Fruit fly (Drosophila melanogaster) whole organism, embryonic: Measurements from ENCODE around the gene Phyhd1.
A peak's percentile ranks its signal among the peaks of the same experiment; 100 is the strongest.

Source experiments
- Atf6 ChIP-seq: fragments of 200-800 bp; sonication (Bioruptor generic); IDR thresholded peaks from 2 replicates; pipeline ENCODE4 v1.3.6; 2022; ENCODE audit warnings: missing biosample characterization, missing genetic modification characterization
- CG1024 ChIP-seq: fragments of 200-800 bp; sonication (Bioruptor generic); IDR thresholded peaks from 2 replicates; pipeline ENCODE4 v1.3.6; 2022; ENCODE audit warnings: missing biosample characterization, missing genetic modification characterization
- CG11695 ChIP-seq: fragments of 200-800 bp; sonication (Bioruptor generic); IDR thresholded peaks from 3 replicates; pipeline ENCODE4 v1.3.6; 2022; ENCODE audit warnings: missing biosample characterization, missing genetic modification characterization
- CG12236 ChIP-seq: fragments of 200-800 bp; sonication (Bioruptor generic); optimal IDR thresholded peaks from 2 replicates; lab custom pipeline; 2016; ENCODE audit warnings: missing biosample characterization, missing genetic modification characterization
- CG12299 ChIP-seq: fragments of 200-800 bp; sonication (Bioruptor generic); optimal IDR thresholded peaks from 2 replicates; lab custom pipeline; 2018; ENCODE audit warnings: missing biosample characterization, mild to moderate bottlenecking, missing genetic modification characterization
- CG13894 ChIP-seq: fragments of 200-800 bp; sonication (Bioruptor generic); optimal IDR thresholded peaks from 3 replicates; lab custom pipeline; 2018; ENCODE audit warnings: missing biosample characterization, mild to moderate bottlenecking, missing genetic modification characterization, moderate library complexity
- CG14965 ChIP-seq: fragments of 200-800 bp; sonication (Bioruptor generic); optimal IDR thresholded peaks from 2 replicates; lab custom pipeline; 2016; ENCODE audit warnings: missing biosample characterization, missing genetic modification characterization, borderline replicate concordance
- CG15073 ChIP-seq: fragments of 200-800 bp; sonication (Bioruptor generic); optimal IDR thresholded peaks from 2 replicates; lab custom pipeline; 2016; ENCODE audit warnings: missing biosample characterization, missing genetic modification characterization
- CG18599 ChIP-seq: fragments of 200-800 bp; sonication (Bioruptor generic); optimal IDR thresholded peaks from 3 replicates; lab custom pipeline; 2017; ENCODE audit warnings: missing biosample characterization, missing genetic modification characterization, mild to moderate bottlenecking, moderate library complexity, missing genetic modification reagents
- CG18764 ChIP-seq: fragments of 200-800 bp; sonication (Bioruptor generic); optimal IDR thresholded peaks from 3 replicates; lab custom pipeline; 2016; ENCODE audit warnings: missing biosample characterization, missing genetic modification characterization
- CG2129 ChIP-seq: fragments of 200-800 bp; sonication (Bioruptor generic); IDR thresholded peaks from 2 replicates; pipeline ENCODE4 v1.3.6; 2022; ENCODE audit warnings: missing biosample characterization, missing genetic modification characterization; ENCODE audit not compliant: partially characterized antibody
- CG2712 ChIP-seq: fragments of 200-800 bp; optimal IDR thresholded peaks from 3 replicates; lab custom pipeline; 2019; ENCODE audit warnings: missing biosample characterization, mild to moderate bottlenecking, missing genetic modification characterization, moderate library complexity
- CG3163 ChIP-seq: fragments of 200-800 bp; sonication (Bioruptor generic); optimal IDR thresholded peaks from 3 replicates; lab custom pipeline; 2016; ENCODE audit warnings: missing biosample characterization, missing genetic modification characterization
- CG32767 ChIP-seq: fragments of 200-800 bp; sonication (Bioruptor generic); IDR thresholded peaks from 2 replicates; pipeline ENCODE4 v1.3.6; 2022; ENCODE audit warnings: missing biosample characterization, missing genetic modification characterization
- CG4404 ChIP-seq: fragments of 200-800 bp; sonication (Bioruptor generic); IDR thresholded peaks from 2 replicates; pipeline ENCODE4 v1.3.6; 2022; ENCODE audit warnings: missing biosample characterization, missing genetic modification characterization
- CG4617 ChIP-seq: fragments of 200-800 bp; sonication (Bioruptor generic); optimal IDR thresholded peaks from 3 replicates; lab custom pipeline; 2016; ENCODE audit warnings: missing biosample characterization, missing genetic modification characterization, borderline replicate concordance
- CG4707 ChIP-seq: fragments of 200-800 bp; sonication (Bioruptor generic); optimal IDR thresholded peaks from 2 replicates; lab custom pipeline; 2018; ENCODE audit warnings: missing biosample characterization, mild to moderate bottlenecking, missing genetic modification characterization, moderate library complexity
- CG5953 ChIP-seq: fragments of 200-800 bp; sonication (Bioruptor generic); IDR thresholded peaks from 2 replicates; pipeline ENCODE4 v1.3.6; 2022; ENCODE audit warnings: missing biosample characterization, missing genetic modification characterization
- CG8089 ChIP-seq: fragments of 200-800 bp; sonication (Bioruptor generic); optimal IDR thresholded peaks from 3 replicates; lab custom pipeline; 2016; ENCODE audit warnings: missing biosample characterization, missing genetic modification characterization
- CG8359 ChIP-seq: fragments of 200-800 bp; sonication (Bioruptor generic); optimal IDR thresholded peaks from 2 replicates; lab custom pipeline; 2017; ENCODE audit warnings: missing biosample characterization, mild to moderate bottlenecking, missing genetic modification characterization, borderline replicate concordance
- CTCF ChIP-seq: fragments of 200-800 bp; sonication (Bioruptor generic); optimal IDR thresholded peaks from 2 replicates; lab custom pipeline; 2017; ENCODE audit warnings: missing biosample characterization, mild to moderate bottlenecking, missing genetic modification characterization, moderate library complexity
- Chrac-16 ChIP-seq: fragments of 200-800 bp; sonication (Bioruptor generic); optimal IDR thresholded peaks from 3 replicates; lab custom pipeline; 2016; ENCODE audit warnings: missing biosample characterization, missing genetic modification characterization
- D19A ChIP-seq: fragments of 200-800 bp; optimal IDR thresholded peaks from 3 replicates; lab custom pipeline; 2019; ENCODE audit warnings: missing biosample characterization, mild to moderate bottlenecking, missing genetic modification characterization, moderate library complexity
- D19B ChIP-seq: fragments of 200-800 bp; sonication (Bioruptor generic); optimal IDR thresholded peaks from 2 replicates; lab custom pipeline; 2017; ENCODE audit warnings: missing biosample characterization, mild to moderate bottlenecking, missing genetic modification characterization
- Dad ChIP-seq: fragments of 200-800 bp; sonication (Bioruptor generic); optimal IDR thresholded peaks from 3 replicates; lab custom pipeline; 2016; ENCODE audit warnings: missing biosample characterization, missing genetic modification characterization
- Dll ChIP-seq: fragments of 200-800 bp; sonication (Bioruptor generic); IDR thresholded peaks from 4 replicates; pipeline ENCODE4 v1.3.6; 2022; ENCODE audit warnings: missing biosample characterization, missing genetic modification characterization; ENCODE audit not compliant: partially characterized antibody
- Doc3 ChIP-seq: fragments of 200-800 bp; sonication (Bioruptor generic); IDR thresholded peaks from 3 replicates; pipeline ENCODE4 v1.3.6; 2022; ENCODE audit warnings: missing biosample characterization, missing genetic modification characterization; ENCODE audit not compliant: partially characterized antibody
- HHEX ChIP-seq: fragments of 200-800 bp; sonication (Bioruptor generic); optimal IDR thresholded peaks from 3 replicates; lab custom pipeline; 2017; ENCODE audit warnings: missing biosample characterization, mild to moderate bottlenecking, missing genetic modification characterization, missing genetic modification reagents
- Myb ChIP-seq: fragments of 200-800 bp; sonication (Bioruptor generic); optimal IDR thresholded peaks from 2 replicates; lab custom pipeline; 2016; ENCODE audit warnings: missing biosample characterization, missing genetic modification characterization
- caup ChIP-seq: fragments of 200-800 bp; sonication (Bioruptor generic); optimal IDR thresholded peaks from 3 replicates; lab custom pipeline; 2017; ENCODE audit warnings: missing biosample characterization, mild to moderate bottlenecking, missing genetic modification characterization, moderate library complexity; ENCODE audit not compliant: severe bottlenecking
- dmrt99B ChIP-seq: fragments of 200-800 bp; sonication (Bioruptor generic); optimal IDR thresholded peaks from 2 replicates; lab custom pipeline; 2018; ENCODE audit warnings: missing biosample characterization, mild to moderate bottlenecking, missing genetic modification characterization, moderate library complexity
- emc ChIP-seq: fragments of 200-800 bp; sonication (Bioruptor generic); optimal IDR thresholded peaks from 2 replicates; lab custom pipeline; 2016; ENCODE audit warnings: missing biosample characterization, missing genetic modification characterization
- eve ChIP-seq, 2 experiments: fragments of >200 bp; optimal IDR thresholded peaks; 2 replicates each; lab custom pipeline; 2017; ENCODE audit warnings: missing biosample characterization in 2 of 2, missing genetic modification characterization in 2 of 2
- eyg ChIP-seq: fragments of 200-800 bp; sonication (Bioruptor generic); optimal IDR thresholded peaks from 3 replicates; lab custom pipeline; 2016; ENCODE audit warnings: missing biosample characterization, missing genetic modification characterization
- gem ChIP-seq: fragments of 200-800 bp; sonication (Bioruptor generic); optimal IDR thresholded peaks from 2 replicates; lab custom pipeline; 2019; ENCODE audit warnings: missing biosample characterization, mild to moderate bottlenecking, missing genetic modification characterization, moderate library complexity
- gfzf ChIP-seq: fragments of 200-800 bp; sonication (Bioruptor generic); optimal IDR thresholded peaks from 2 replicates; lab custom pipeline; 2016; ENCODE audit warnings: missing biosample characterization, mild to moderate bottlenecking, missing genetic modification characterization, moderate library complexity
- hth ChIP-seq: fragments of >200 bp; optimal IDR thresholded peaks from 2 replicates; lab custom pipeline; 2017; ENCODE audit warnings: inconsistent platforms
- klu ChIP-seq: fragments of 200-800 bp; sonication (Bioruptor generic); IDR thresholded peaks from 2 replicates; pipeline ENCODE4 v1.3.6; 2022; ENCODE audit warnings: missing biosample characterization, missing genetic modification characterization
- lbe ChIP-seq: fragments of 200-800 bp; sonication (Bioruptor generic); optimal IDR thresholded peaks from 2 replicates; lab custom pipeline; 2016; ENCODE audit warnings: missing biosample characterization, mild to moderate bottlenecking, missing genetic modification characterization
- lola ChIP-seq, 3 experiments: fragments of >200 bp in 2 of 3; fragments of 200-800 bp in 1 of 3; sonication (Bioruptor generic) in 1 of 3; optimal IDR thresholded peaks; 2 replicates each; lab custom pipeline; 2017 to 2019; ENCODE audit warnings: missing biosample characterization in 3 of 3, missing genetic modification characterization in 3 of 3, mild to moderate bottlenecking in 1 of 3, moderate library complexity in 1 of 3
- lov ChIP-seq, 2 experiments: fragments of 200-800 bp in 1 of 2; fragments of >200 bp in 1 of 2; sonication (Bioruptor generic) in 1 of 2; IDR thresholded peaks in 1 of 2; optimal IDR thresholded peaks in 1 of 2; 2 replicates in 1 of 2; 3 replicates in 1 of 2; pipeline versions ENCODE4 v1.3.6 to Lab custom; 2017 to 2022; ENCODE audit warnings: missing biosample characterization in 1 of 2, missing genetic modification characterization in 1 of 2
- pnt ChIP-seq: fragments of 200-800 bp; sonication (Bioruptor generic); optimal IDR thresholded peaks from 3 replicates; lab custom pipeline; 2016; ENCODE audit warnings: missing biosample characterization, missing genetic modification characterization
- sc ChIP-seq, 3 experiments: fragments of >200 bp in 2 of 3; fragments of 200-800 bp in 1 of 3; sonication (Bioruptor generic) in 1 of 3; optimal IDR thresholded peaks; 2 replicates in 2 of 3; 3 replicates in 1 of 3; lab custom pipeline; 2017; ENCODE audit warnings: mild to moderate bottlenecking in 1 of 3, missing biosample characterization in 1 of 3, missing genetic modification characterization in 1 of 3, missing genetic modification reagents in 1 of 3
- schlank ChIP-seq: fragments of 200-800 bp; sonication (Bioruptor generic); optimal IDR thresholded peaks from 2 replicates; lab custom pipeline; 2018; ENCODE audit warnings: missing biosample characterization, mild to moderate bottlenecking, missing genetic modification characterization
- tap ChIP-seq: fragments of 200-800 bp; optimal IDR thresholded peaks from 3 replicates; lab custom pipeline; 2019; ENCODE audit warnings: missing biosample characterization, mild to moderate bottlenecking, missing genetic modification characterization, moderate library complexity
- tna ChIP-seq: fragments of 200-800 bp; sonication (Bioruptor generic); IDR thresholded peaks from 2 replicates; pipeline ENCODE4 v1.3.6; 2022; ENCODE audit warnings: missing biosample characterization, missing genetic modification characterization; ENCODE audit not compliant: partially characterized antibody
- yki ChIP-seq: fragments of >200 bp; optimal IDR thresholded peaks from 3 replicates; lab custom pipeline; 2018

Phyhd1 gene

dm6 chr3R:10680825-10681681 is at the start of gene Phyhd1 (continued):
- peak; percentile 100 for TF ChIP-seq D19A (tag; lab: Kevin White, UChicago)
- TF ChIP-seq Doc3 (GFP tag; lab: Robert Waterston, UW) = no peak
- peak; percentile 93 for TF ChIP-seq CG12299
- peak; percentile 96 for TF ChIP-seq pnt (GFP tag; lab: Kevin White, UChicago)
- peak; percentile 90 for TF ChIP-seq CG32767 (GFP tag; lab: Robert Waterston, UW)
- TF ChIP-seq CG2712 (tag; lab: Kevin White, UChicago) = peak; percentile 96
- peak; percentile 89 for TF ChIP-seq emc (GFP tag; lab: Kevin White, UChicago)
- TF ChIP-seq eve (GFP tag; optimal IDR thresholded peaks at IDR 0.05; lab: Kevin White, UChicago) = peak in 1 of 2 experiments; percentile 82
- peak; percentile 93 for TF ChIP-seq Atf6 (GFP tag; lab: Robert Waterston, UW)
- peak; percentile 89 for TF ChIP-seq caup (GFP tag; lab: Kevin White, UChicago)
- peak; percentile 87 for TF ChIP-seq D19B (GFP tag; lab: Kevin White, UChicago)
- peak; percentile 96 for TF ChIP-seq Dad (GFP tag; lab: Kevin White, UChicago)
- peak; percentile 95 for TF ChIP-seq dmrt99B (tag; lab: Kevin White, UChicago)
- TF ChIP-seq CTCF (GFP tag; lab: Kevin White, UChicago) = peak; percentile 52
- peak; percentile 71 for TF ChIP-seq CG4617
- no peak for TF ChIP-seq hth
- peak; percentile 90 for TF ChIP-seq CG18764 (GFP tag; lab: Kevin White, UChicago)
- peak; percentile 87 for TF ChIP-seq CG1024 (GFP tag; lab: Robert Waterston, UW)
- TF ChIP-seq CG8089 (GFP tag; lab: Kevin White, UChicago) = peak; percentile 94
- peak; percentile 10 for TF ChIP-seq gfzf
- TF ChIP-seq eyg (GFP tag; lab: Kevin White, UChicago) = peak; percentile 92
- TF ChIP-seq Dll (GFP tag; lab: Robert Waterston, UW) = no peak
- peak; percentile 82 for TF ChIP-seq CG4404 (GFP tag; lab: Robert Waterston, UW)
- TF ChIP-seq yki (lab: Kevin White, UChicago) = no peak
- TF ChIP-seq gem (tag; lab: Kevin White, UChicago) = peak; percentile 99
- TF ChIP-seq CG2129 (GFP tag; lab: Robert Waterston, UW) = no peak
- TF ChIP-seq CG12236 (GFP tag; lab: Kevin White, UChicago) = peak; percentile 91
- TF ChIP-seq klu (GFP tag; lab: Robert Waterston, UW) = peak; percentile 89
- TF ChIP-seq CG8359 = peak; percentile 83
- peak; percentile 78 for TF ChIP-seq CG4707 (GFP tag; lab: Kevin White, UChicago)
- TF ChIP-seq CG15073 (GFP tag; lab: Kevin White, UChicago) = peak; percentile 75
- TF ChIP-seq CG13894 = peak; percentile 89
- peak; percentile 93 for TF ChIP-seq tap (tag; lab: Kevin White, UChicago)
- peak; percentile 70 for TF ChIP-seq lbe (GFP tag; lab: Kevin White, UChicago)
- TF ChIP-seq lov (optimal IDR thresholded peaks at IDR 0.05; lab: Kevin White, UChicago) = no peak
- peak; percentile 81; the same call in 2 of the 3 replicates for TF ChIP-seq lov (GFP tag; IDR thresholded peaks at IDR 0.05; lab: Robert Waterston, UW)
- TF ChIP-seq CG11695 (GFP tag; lab: Robert Waterston, UW) = peak; percentile 95
- TF ChIP-seq tna = no peak; the same call in 1 of the 2 replicates
- TF ChIP-seq sc (optimal IDR thresholded peaks at IDR 0.05; lab: Kevin White, UChicago) = no peak
- TF ChIP-seq sc (GFP tag; optimal IDR thresholded peaks at IDR 0.05; lab: Kevin White, UChicago) = peak; percentile 92
- peak; percentile 88 for TF ChIP-seq HHEX (GFP tag; lab: Kevin White, UChicago)
- peak; percentile 95 for TF ChIP-seq CG18599 (GFP tag; lab: Kevin White, UChicago)
- peak; percentile 85 for TF ChIP-seq CG3163 (GFP tag; lab: Kevin White, UChicago)
- TF ChIP-seq Myb (GFP tag; lab: Kevin White, UChicago) = peak; percentile 87
- peak; percentile 88 for TF ChIP-seq schlank
- peak; percentile 79 for TF ChIP-seq CG14965 (GFP tag; lab: Kevin White, UChicago)
- peak in 1 of 3 experiments; percentile 91 for TF ChIP-seq lola (GFP tag; optimal IDR thresholded peaks at IDR 0.05; lab: Kevin White, UChicago)
- peak; percentile 96 for TF ChIP-seq Chrac-16
- peak; percentile 88 for TF ChIP-seq CG5953
